Fruit fly (Drosophila melanogaster) whole organism, embryonic: ENCODE data around the gene CG32246.
A peak's percentile ranks its signal among the peaks of the same experiment; 100 is the strongest.

ENCODE experiments used
- CG12299 ChIP-seq: fragments of 200-800 bp; sonication (Bioruptor generic); optimal IDR thresholded peaks from 2 replicates; lab custom pipeline; 2018; ENCODE audit warnings: missing biosample characterization, mild to moderate bottlenecking, missing genetic modification characterization
- CG13287 ChIP-seq: fragments of 200-800 bp; sonication (Bioruptor generic); IDR thresholded peaks from 2 replicates; pipeline ENCODE4 v1.3.6; 2022; ENCODE audit warnings: missing biosample characterization, missing genetic modification characterization; ENCODE audit not compliant: partially characterized antibody
- CG14441 ChIP-seq: fragments of 200-800 bp; sonication (Bioruptor generic); IDR thresholded peaks from 2 replicates; pipeline ENCODE4 v1.3.6; 2022; ENCODE audit warnings: missing biosample characterization, missing genetic modification characterization
- CG15696 ChIP-seq: fragments of 200-800 bp; sonication (Bioruptor generic); optimal IDR thresholded peaks from 2 replicates; lab custom pipeline; 2019; ENCODE audit warnings: missing biosample characterization, mild to moderate bottlenecking, missing genetic modification characterization, moderate library complexity
- CG17186 ChIP-seq: fragments of 200-800 bp; sonication (Bioruptor generic); optimal IDR thresholded peaks from 3 replicates; lab custom pipeline; 2017; ENCODE audit warnings: missing biosample characterization, missing genetic modification reagents, missing genetic modification characterization
- CG17912 ChIP-seq: fragments of 200-800 bp; sonication (Bioruptor generic); optimal IDR thresholded peaks from 2 replicates; lab custom pipeline; 2018; ENCODE audit warnings: missing biosample characterization, mild to moderate bottlenecking, missing genetic modification characterization
- CG31388 ChIP-seq: fragments of 200-800 bp; sonication (Bioruptor generic); optimal IDR thresholded peaks from 2 replicates; lab custom pipeline; 2016; ENCODE audit warnings: missing biosample characterization, missing genetic modification characterization
- CG32532 ChIP-seq: fragments of 200-800 bp; sonication (Bioruptor generic); IDR thresholded peaks from 2 replicates; pipeline ENCODE4 v1.3.6; 2022; ENCODE audit warnings: missing biosample characterization, missing genetic modification characterization
- CG34422 ChIP-seq: fragments of 200-800 bp; sonication (Bioruptor generic); IDR thresholded peaks from 3 replicates; pipeline ENCODE4 v1.3.6; 2022; ENCODE audit warnings: missing biosample characterization, missing genetic modification characterization
- CG42726 ChIP-seq: fragments of 200-800 bp; sonication (Bioruptor generic); IDR thresholded peaks from 2 replicates; pipeline ENCODE4 v1.3.6; 2022; ENCODE audit warnings: missing biosample characterization, missing genetic modification characterization; ENCODE audit not compliant: partially characterized antibody
- CG4328 ChIP-seq: fragments of 200-800 bp; sonication (Bioruptor generic); optimal IDR thresholded peaks from 3 replicates; lab custom pipeline; 2017; ENCODE audit warnings: missing biosample characterization, missing genetic modification reagents, missing genetic modification characterization
- CG6791 ChIP-seq: fragments of 200-800 bp; sonication (Bioruptor generic); IDR thresholded peaks from 3 replicates; pipeline ENCODE4 v1.3.6; 2022; ENCODE audit warnings: missing biosample characterization, missing genetic modification characterization; ENCODE audit not compliant: partially characterized antibody
- CG7745 ChIP-seq: fragments of 200-800 bp; sonication (Bioruptor generic); optimal IDR thresholded peaks from 2 replicates; lab custom pipeline; 2018; ENCODE audit warnings: missing biosample characterization, mild to moderate bottlenecking, missing genetic modification characterization, moderate library complexity
- CG9817 ChIP-seq: fragments of 200-800 bp; sonication (Bioruptor generic); optimal IDR thresholded peaks from 2 replicates; lab custom pipeline; 2018; ENCODE audit warnings: missing biosample characterization, mild to moderate bottlenecking, missing genetic modification characterization, moderate library complexity
- CG9932 ChIP-seq: fragments of 200-800 bp; sonication (Bioruptor generic); IDR thresholded peaks from 2 replicates; pipeline ENCODE4 v1.3.6; 2022; ENCODE audit warnings: missing biosample characterization, missing genetic modification characterization
- Camta ChIP-seq: fragments of 200-800 bp; sonication (Bioruptor generic); optimal IDR thresholded peaks from 2 replicates; lab custom pipeline; 2016; ENCODE audit warnings: missing biosample characterization, missing genetic modification characterization
- CoRest ChIP-seq: fragments of 200-800 bp; sonication (Bioruptor generic); optimal IDR thresholded peaks from 3 replicates; lab custom pipeline; 2018; ENCODE audit warnings: missing biosample characterization, mild to moderate bottlenecking, missing genetic modification characterization, moderate library complexity
- Dfd ChIP-seq, 2 experiments: fragments of >200 bp; optimal IDR thresholded peaks; 2 replicates each; lab custom pipeline; 2017; ENCODE audit warnings: missing biosample characterization in 2 of 2, missing genetic modification characterization in 2 of 2
- Dll ChIP-seq: fragments of 200-800 bp; sonication (Bioruptor generic); IDR thresholded peaks from 4 replicates; pipeline ENCODE4 v1.3.6; 2022; ENCODE audit warnings: missing biosample characterization, missing genetic modification characterization; ENCODE audit not compliant: partially characterized antibody
- E2f2 ChIP-seq: fragments of 200-800 bp; sonication (Bioruptor generic); IDR thresholded peaks from 2 replicates; pipeline ENCODE4 v1.3.6; 2022; ENCODE audit warnings: missing biosample characterization, missing genetic modification characterization
- HHEX ChIP-seq: fragments of 200-800 bp; sonication (Bioruptor generic); optimal IDR thresholded peaks from 3 replicates; lab custom pipeline; 2017; ENCODE audit warnings: missing biosample characterization, mild to moderate bottlenecking, missing genetic modification characterization, missing genetic modification reagents
- HLHmδ ChIP-seq: fragments of 200-800 bp; sonication (Bioruptor generic); optimal IDR thresholded peaks from 2 replicates; lab custom pipeline; 2018; ENCODE audit warnings: missing biosample characterization, mild to moderate bottlenecking, missing genetic modification characterization, moderate library complexity
- Med ChIP-seq: fragments of 200-800 bp; sonication (Bioruptor generic); peaks from one replicate; lab custom pipeline; 2016; ENCODE audit warnings: missing biosample characterization, missing genetic modification characterization, mild to moderate bottlenecking, inconsistent platforms, moderate library complexity
- NC2α ChIP-seq: fragments of 200-800 bp; sonication (Bioruptor generic); optimal IDR thresholded peaks from 2 replicates; lab custom pipeline; 2016; ENCODE audit warnings: missing biosample characterization, missing genetic modification characterization
- Oli ChIP-seq: fragments of 200-800 bp; sonication (Bioruptor generic); optimal IDR thresholded peaks from 2 replicates; lab custom pipeline; 2018; ENCODE audit warnings: missing biosample characterization, mild to moderate bottlenecking, missing genetic modification characterization, moderate library complexity
- Scr ChIP-seq: fragments of 200-800 bp; sonication (Bioruptor generic); IDR thresholded peaks from 2 replicates; pipeline ENCODE4 v1.3.6; 2022; ENCODE audit warnings: missing biosample characterization, missing genetic modification characterization; ENCODE audit not compliant: partially characterized antibody
- Sox100B ChIP-seq: fragments of 200-800 bp; sonication (Bioruptor generic); optimal IDR thresholded peaks from 3 replicates; lab custom pipeline; 2018; ENCODE audit warnings: missing biosample characterization, mild to moderate bottlenecking, missing genetic modification characterization
- Spps ChIP-seq: fragments of 200-800 bp; sonication (Bioruptor generic); optimal IDR thresholded peaks from 2 replicates; lab custom pipeline; 2018; ENCODE audit warnings: missing biosample characterization, mild to moderate bottlenecking, missing genetic modification characterization
- Vsx1 ChIP-seq: fragments of 200-800 bp; sonication (Bioruptor generic); optimal IDR thresholded peaks from 2 replicates; lab custom pipeline; 2017; ENCODE audit warnings: missing biosample characterization, mild to moderate bottlenecking, missing genetic modification characterization, missing genetic modification reagents
- aop ChIP-seq: fragments of 200-800 bp; sonication (Bioruptor generic); IDR thresholded peaks from 2 replicates; pipeline ENCODE4 v1.3.6; 2022; ENCODE audit warnings: missing biosample characterization, missing genetic modification characterization
- ase ChIP-seq: fragments of 200-800 bp; sonication (Bioruptor generic); IDR thresholded peaks from 3 replicates; pipeline ENCODE4 v1.3.6; 2022; ENCODE audit warnings: missing biosample characterization, missing genetic modification characterization
- bab2 ChIP-seq: fragments of 200-800 bp; sonication (Bioruptor generic); optimal IDR thresholded peaks from 2 replicates; lab custom pipeline; 2016; ENCODE audit warnings: missing biosample characterization, missing genetic modification characterization
- bigmax ChIP-seq: fragments of 200-800 bp; sonication (Bioruptor generic); optimal IDR thresholded peaks from 2 replicates; lab custom pipeline; 2018; ENCODE audit warnings: missing biosample characterization, mild to moderate bottlenecking, missing genetic modification characterization
- ewg ChIP-seq: fragments of 200-800 bp; sonication (Bioruptor generic); optimal IDR thresholded peaks from 3 replicates; lab custom pipeline; 2017; ENCODE audit warnings: mild to moderate bottlenecking, missing biosample characterization, missing genetic modification reagents, missing genetic modification characterization
- fd102C ChIP-seq: fragments of 200-800 bp; sonication (Bioruptor generic); optimal IDR thresholded peaks from 2 replicates; lab custom pipeline; 2018; ENCODE audit warnings: missing biosample characterization, mild to moderate bottlenecking, missing genetic modification characterization, moderate library complexity
- fd96Cb ChIP-seq: fragments of 200-800 bp; sonication (Bioruptor generic); optimal IDR thresholded peaks from 2 replicates; lab custom pipeline; 2018; ENCODE audit warnings: missing biosample characterization, mild to moderate bottlenecking, missing genetic modification characterization, moderate library complexity
- insv ChIP-seq, 2 experiments: fragments of 200-800 bp; sonication (Bioruptor generic); optimal IDR thresholded peaks; 3 replicates each; lab custom pipeline; 2016 to 2018; ENCODE audit warnings: missing biosample characterization in 2 of 2, missing genetic modification characterization in 2 of 2
- lbe ChIP-seq: fragments of 200-800 bp; sonication (Bioruptor generic); optimal IDR thresholded peaks from 2 replicates; lab custom pipeline; 2016; ENCODE audit warnings: missing biosample characterization, mild to moderate bottlenecking, missing genetic modification characterization
- nerfin-2 ChIP-seq: fragments of 200-800 bp; sonication (Bioruptor generic); IDR thresholded peaks from 2 replicates; pipeline ENCODE4 v1.3.6; 2022; ENCODE audit warnings: missing biosample characterization, missing genetic modification characterization; ENCODE audit not compliant: partially characterized antibody
- nmo ChIP-seq: fragments of 200-800 bp; sonication (Bioruptor generic); optimal IDR thresholded peaks from 2 replicates; lab custom pipeline; 2018; ENCODE audit warnings: missing biosample characterization, mild to moderate bottlenecking, missing genetic modification characterization, moderate library complexity
- repo ChIP-seq: fragments of 200-800 bp; sonication (Bioruptor generic); optimal IDR thresholded peaks from 2 replicates; lab custom pipeline; 2016; ENCODE audit warnings: missing biosample characterization, missing genetic modification characterization
- sisA ChIP-seq: fragments of 200-800 bp; sonication (Bioruptor generic); IDR thresholded peaks from 2 replicates; pipeline ENCODE4 v1.3.6; 2022; ENCODE audit warnings: missing biosample characterization, missing genetic modification characterization
- so ChIP-seq: fragments of 200-800 bp; sonication (Bioruptor generic); IDR thresholded peaks from 3 replicates; pipeline ENCODE4 v1.3.6; 2022; ENCODE audit warnings: missing biosample characterization, missing genetic modification characterization
- sr ChIP-seq: fragments of 200-800 bp; sonication (Bioruptor generic); IDR thresholded peaks from 3 replicates; pipeline ENCODE4 v1.3.6; 2022; ENCODE audit warnings: missing biosample characterization, missing genetic modification characterization
- tap ChIP-seq: fragments of 200-800 bp; optimal IDR thresholded peaks from 3 replicates; lab custom pipeline; 2019; ENCODE audit warnings: missing biosample characterization, mild to moderate bottlenecking, missing genetic modification characterization, moderate library complexity
- tgo ChIP-seq: fragments of 200-800 bp; sonication (Bioruptor generic); IDR thresholded peaks from 3 replicates; pipeline ENCODE4 v1.3.6; 2022; ENCODE audit warnings: missing biosample characterization, missing genetic modification characterization
- vvl ChIP-seq: fragments of 200-800 bp; sonication (Bioruptor generic); IDR thresholded peaks from 2 replicates; pipeline ENCODE4 v1.3.6; 2022; ENCODE audit warnings: missing biosample characterization, missing genetic modification characterization

Gene CG32246

dm6 chr3L:4625387-4626386 lies 4.7 kb downstream of the CG32246 start, which contains the start of gene Src64B (continued):
- TF ChIP-seq tap (tag; lab: Kevin White, UChicago): no peak
- peak; percentile 38 for TF ChIP-seq CG17912
- TF ChIP-seq so (GFP tag; lab: Robert Waterston, UW): no peak
- no peak for TF ChIP-seq HHEX (GFP tag; lab: Kevin White, UChicago)
- TF ChIP-seq fd96Cb: no peak
- no peak for TF ChIP-seq CG9817 (tag; lab: Kevin White, UChicago)
- TF ChIP-seq CG13287 (GFP tag; lab: Robert Waterston, UW): peak; percentile 71
- no peak for TF ChIP-seq NC2α (GFP tag; lab: Kevin White, UChicago)
- no peak for TF ChIP-seq CG17186 (GFP tag; lab: Kevin White, UChicago)
- no peak for TF ChIP-seq CG31388 (GFP tag; lab: Kevin White, UChicago)
- no peak for TF ChIP-seq Camta
- TF ChIP-seq E2f2 (GFP tag; lab: Robert Waterston, UW): peak; percentile 17; the same call in 1 of the 2 replicates
- TF ChIP-seq CG32532 (GFP tag; lab: Robert Waterston, UW): 0 out of 2 replicates have a peak, but pooled peaks have one; percentile 31
- peak; percentile 80 for TF ChIP-seq CG42726
- TF ChIP-seq CG9932 (GFP tag; lab: Robert Waterston, UW): no peak
- TF ChIP-seq Dll (GFP tag; lab: Robert Waterston, UW): peak; percentile 62; the same call in 3 of the 4 replicates
- peak; percentile 68; the same call in 2 of the 3 replicates for TF ChIP-seq CG6791 (GFP tag; lab: Robert Waterston, UW)
- TF ChIP-seq lbe (GFP tag; lab: Kevin White, UChicago): no peak
- no peak for TF ChIP-seq CG7745 (tag; lab: Kevin White, UChicago)
- no peak for TF ChIP-seq CG15696
- no peak; the same call in none of the 2 replicates for TF ChIP-seq vvl (GFP tag; lab: Robert Waterston, UW)
- TF ChIP-seq CG12299 (tag; lab: Kevin White, UChicago): peak; percentile 56
- TF ChIP-seq Spps (tag; lab: Kevin White, UChicago): no peak
- peak; percentile 31; the same call in 1 of the 2 replicates for TF ChIP-seq CG14441
- no peak for TF ChIP-seq Vsx1 (GFP tag; lab: Kevin White, UChicago)
- TF ChIP-seq insv (GFP tag; optimal IDR thresholded peaks at IDR 0.05; lab: Kevin White, UChicago): peak in 1 of 2 experiments; percentile 48
- TF ChIP-seq Sox100B (GFP tag; lab: Kevin White, UChicago): no peak
- peak; percentile 90 for TF ChIP-seq Med (GFP tag; lab: Kevin White, UChicago)
- peak; percentile 37; the same call in 1 of the 3 replicates for TF ChIP-seq sr (GFP tag; lab: Robert Waterston, UW)
- TF ChIP-seq bab2 (GFP tag; lab: Kevin White, UChicago): no peak
- peak; percentile 84; the same call in 2 of the 3 replicates for TF ChIP-seq CG34422 (GFP tag; lab: Robert Waterston, UW)
- peak; percentile 9 for TF ChIP-seq Oli (tag; lab: Kevin White, UChicago)
- peak; percentile 59; the same call in 1 of the 2 replicates for TF ChIP-seq nerfin-2
- TF ChIP-seq CoRest (tag; lab: Kevin White, UChicago): no peak
- no peak for TF ChIP-seq fd102C (GFP tag; lab: Kevin White, UChicago)
- peak; percentile 31 for TF ChIP-seq CG4328
- TF ChIP-seq repo: no peak
- no peak for TF ChIP-seq sisA
- TF ChIP-seq ewg: peak; percentile 67
- peak; percentile 60 for TF ChIP-seq Scr (GFP tag; lab: Robert Waterston, UW)
- TF ChIP-seq aop (GFP tag; lab: Robert Waterston, UW): no peak
- TF ChIP-seq HLHmδ (GFP tag; lab: Kevin White, UChicago): peak; percentile 61
- no peak for TF ChIP-seq ase (GFP tag; lab: Robert Waterston, UW)
- TF ChIP-seq nmo (GFP tag; lab: Kevin White, UChicago): peak; percentile 14
- no peak for TF ChIP-seq tgo (GFP tag; lab: Robert Waterston, UW)
- no peak for TF ChIP-seq bigmax
- TF ChIP-seq Dfd (GFP tag; optimal IDR thresholded peaks at IDR 0.05; lab: Kevin White, UChicago): no peak
